Fruit fly (Drosophila melanogaster) Kc167 (cell line): Measurements from ENCODE around the gene CG43288.

Experiments
- h ChIP-seq: fragments of >200 bp; optimal IDR thresholded peaks from 3 replicates; lab custom pipeline; 2018; ENCODE audit warnings: missing external identifiers
- insv ChIP-seq: fragments of >200 bp; optimal IDR thresholded peaks from 3 replicates; lab custom pipeline; 2018; ENCODE audit warnings: missing external identifiers
- ttk ChIP-seq: sonication (Bioruptor generic); optimal IDR thresholded peaks from 2 replicates; lab custom pipeline; 2017; ENCODE audit warnings: missing external identifiers

dm6 chrX:4186737-4187136, 26.1 kb upstream of the CG43288 start:
- TF ChIP-seq h, result no peak
- TF ChIP-seq insv (lab: Kevin White, UChicago), result no peak
- no peak for TF ChIP-seq ttk (lab: Kevin White, UChicago)
